Fruit fly (Drosophila melanogaster): Measurements from ENCODE around the gene Prosbeta7.

- TF ChIP-seq usp (GFP tag; optimal IDR thresholded peaks at IDR 0.05) (no peak), psq (optimal IDR thresholded peaks at IDR 0.05) (no peak), EcR (GFP tag; optimal IDR thresholded peaks at IDR 0.05) (no peak)
Observed at dm6 chr3R:5354373-5355134, 3.6 kb downstream of the Prosbeta7 start, which contains the start of the genes CG11999 and CG1161.
